Fruit fly (Drosophila melanogaster): ENCODE data around the gene Apc2.

The Apc2 gene

DNA sequence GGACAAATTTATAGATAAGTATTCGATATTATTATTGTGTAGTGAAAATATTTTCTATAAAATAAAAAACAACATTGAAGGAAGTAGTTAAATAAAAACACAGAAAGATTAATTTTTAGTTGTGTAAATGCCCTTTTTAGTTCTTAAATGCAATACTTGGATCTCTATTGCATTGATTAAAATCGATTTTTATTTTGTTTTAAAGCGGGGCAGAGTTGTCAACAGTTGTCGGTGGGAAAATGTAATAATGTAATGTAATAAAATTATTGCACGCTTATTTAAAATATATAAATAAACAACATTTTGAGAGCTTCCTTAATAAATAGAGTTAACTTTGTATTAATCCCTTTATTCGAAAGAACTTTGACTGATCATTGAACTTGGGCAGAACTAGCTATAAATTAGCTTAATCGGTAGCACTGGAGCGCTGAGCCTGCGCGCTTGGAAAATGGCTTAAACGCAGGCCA is at the start of gene Apc2 (continued):
- TF ChIP-seq unc-4 (GFP tag; IDR thresholded peaks at IDR 0.05; ENCODE audit: partially characterized antibody) = peak; percentile 71; the same call in 1 of the 2 replicates
- peak; percentile 35 for TF ChIP-seq Nf-YB (GFP tag; optimal IDR thresholded peaks at IDR 0.05)
- TF ChIP-seq CG17568 (GFP tag; optimal IDR thresholded peaks at IDR 0.05) = no peak
- TF ChIP-seq CG18011 (GFP tag; optimal IDR thresholded peaks at IDR 0.05) = peak; percentile 0
- 0 out of 2 replicates have a peak, but pooled peaks have one; percentile 39 for TF ChIP-seq ssp (GFP tag; IDR thresholded peaks at IDR 0.05)
- peak; percentile 45 for TF ChIP-seq al (GFP tag; IDR thresholded peaks at IDR 0.05)
- TF ChIP-seq CG30403 (GFP tag; optimal IDR thresholded peaks at IDR 0.05) = peak; percentile 72
- TF ChIP-seq yki (optimal IDR thresholded peaks at IDR 0.05) = no peak
- no peak for TF ChIP-seq Tbp (GFP tag; optimal IDR thresholded peaks at IDR 0.05)
- TF ChIP-seq Hmr (GFP tag; optimal IDR thresholded peaks at IDR 0.05) = peak; percentile 48
- peak; percentile 46 for TF ChIP-seq tap (tag; optimal IDR thresholded peaks at IDR 0.05)
- peak; percentile 67; the same call in 2 of the 3 replicates for TF ChIP-seq CG34422 (GFP tag; IDR thresholded peaks at IDR 0.05)
- TF ChIP-seq CG10462 (GFP tag; optimal IDR thresholded peaks at IDR 0.05) = peak; percentile 73
- peak; percentile 75 for TF ChIP-seq CG2678 (tag; optimal IDR thresholded peaks at IDR 0.05)
- TF ChIP-seq Chrac-16 (GFP tag; optimal IDR thresholded peaks at IDR 0.05) = peak; percentile 47
- TF ChIP-seq Stat92E (GFP tag; optimal IDR thresholded peaks at IDR 0.05) = peak in 1 of 3 experiments; percentile 24
- no peak for TF ChIP-seq luna (GFP tag; optimal IDR thresholded peaks at IDR 0.05)
- peak; percentile 50 for TF ChIP-seq CG10366 (GFP tag; IDR thresholded peaks at IDR 0.05)
- peak; percentile 45 for TF ChIP-seq CG12104 (GFP tag; optimal IDR thresholded peaks at IDR 0.05)
- TF ChIP-seq CG32532 (GFP tag; IDR thresholded peaks at IDR 0.05) = peak; percentile 74
- no peak for TF ChIP-seq shn (GFP tag; optimal IDR thresholded peaks at IDR 0.05)
- peak; percentile 94 for TF ChIP-seq Sry-β (GFP tag; optimal IDR thresholded peaks at IDR 0.05)
- TF ChIP-seq CG4730 (GFP tag; IDR thresholded peaks at IDR 0.05) = 0 out of 2 replicates have a peak, but pooled peaks have one; percentile 13
- TF ChIP-seq pho (GFP tag; optimal IDR thresholded peaks at IDR 0.05) = peak; percentile 2
- no peak for TF ChIP-seq CG31365 (tag; optimal IDR thresholded peaks at IDR 0.05)
- no peak for TF ChIP-seq CG16779 (GFP tag; IDR thresholded peaks at IDR 0.05)
- peak; percentile 46 for TF ChIP-seq CG10147 (GFP tag; optimal IDR thresholded peaks at IDR 0.05)
- no peak for TF ChIP-seq sc (optimal IDR thresholded peaks at IDR 0.05)
- peak; percentile 37 for TF ChIP-seq sc (GFP tag; optimal IDR thresholded peaks at IDR 0.05)
- TF ChIP-seq CG2116 (GFP tag; optimal IDR thresholded peaks at IDR 0.05) = peak; percentile 58
- peak; percentile 57 for TF ChIP-seq lilli (GFP tag; optimal IDR thresholded peaks at IDR 0.05)
- TF ChIP-seq stwl (tag; optimal IDR thresholded peaks at IDR 0.05) = peak; percentile 16
- peak; percentile 4 for TF ChIP-seq B-H2 (GFP tag; optimal IDR thresholded peaks at IDR 0.05)
- peak; percentile 69; the same call in 2 of the 3 replicates for TF ChIP-seq CG34224 (GFP tag; IDR thresholded peaks at IDR 0.05; ENCODE audit: partially characterized antibody)
- peak; percentile 32; the same call in 1 of the 2 replicates for TF ChIP-seq CG31224 (GFP tag; IDR thresholded peaks at IDR 0.05)
- TF ChIP-seq CG17186 (GFP tag; optimal IDR thresholded peaks at IDR 0.05) = peak; percentile 52
- TF ChIP-seq CG1647 (GFP tag; optimal IDR thresholded peaks at IDR 0.05) = no peak
- peak; percentile 80 for TF ChIP-seq CoRest (tag; optimal IDR thresholded peaks at IDR 0.05)
- TF ChIP-seq Oli (tag; optimal IDR thresholded peaks at IDR 0.05) = peak; percentile 57
- TF ChIP-seq row (GFP tag; IDR thresholded peaks at IDR 0.05) = peak; percentile 93
- TF ChIP-seq CG8290 (GFP tag; optimal IDR thresholded peaks at IDR 0.05) = peak; percentile 85
- TF ChIP-seq CG8290 (tag; optimal IDR thresholded peaks at IDR 0.05) = peak in 1 of 2 experiments; percentile 78
- TF ChIP-seq ems (GFP tag; optimal IDR thresholded peaks at IDR 0.05) = peak; percentile 19
- TF ChIP-seq CG34376 (GFP tag; optimal IDR thresholded peaks at IDR 0.05) = peak; percentile 9
- TF ChIP-seq Bgb (GFP tag; IDR thresholded peaks at IDR 0.05; ENCODE audit: partially characterized antibody) = no peak
- TF ChIP-seq CG4707 (GFP tag; optimal IDR thresholded peaks at IDR 0.05) = no peak
- TF ChIP-seq CG11504 (tag; optimal IDR thresholded peaks at IDR 0.05) = peak; percentile 74
- TF ChIP-seq CG3838 (GFP tag; optimal IDR thresholded peaks at IDR 0.05) = peak; percentile 25
- TF ChIP-seq nom (GFP tag; optimal IDR thresholded peaks at IDR 0.05) = peak; percentile 17
- TF ChIP-seq CG9609 (GFP tag; optimal IDR thresholded peaks at IDR 0.05) = no peak
- TF ChIP-seq CG11560 (tag; IDR thresholded peaks at IDR 0.05) = peak; percentile 89

Data from whole organism, embryonic.